Worm (Caenorhabditis elegans): ENCODE measurements around the gene clec-179.

The clec-179 gene

ce11 chrIV:7230198-7230597, 45.7 kb upstream of the clec-179 start, which contains the start of gene cap-1 (continued):
- no peak for TF ChIP-seq aptf-2 (GFP tag; conservative IDR thresholded peaks at IDR 0.05)
- TF ChIP-seq F57A8.1 (GFP tag; optimal IDR thresholded peaks at IDR 0.05) = no peak
- no peak for TF ChIP-seq F52B5.7 (tag; optimal IDR thresholded peaks at IDR 0.05)
- no peak for TF ChIP-seq aptf-3 (GFP tag; IDR thresholded peaks at IDR 0.05)
- TF ChIP-seq nhr-27 (tag; optimal IDR thresholded peaks at IDR 0.05) = no peak
- peak; percentile 3 for TF ChIP-seq lin-40 (tag; optimal IDR thresholded peaks at IDR 0.05)
- TF ChIP-seq hmg-20 (GFP tag; IDR thresholded peaks at IDR 0.05) = no peak
- no peak for TF ChIP-seq sdz-38 (tag; optimal IDR thresholded peaks at IDR 0.05)
- no peak for TF ChIP-seq lsy-27 (tag; optimal IDR thresholded peaks at IDR 0.05; ENCODE audit: borderline replicate concordance, insufficient read depth)
- TF ChIP-seq snpc-4 (GFP tag; optimal IDR thresholded peaks at IDR 0.05) = peak; percentile 43
- TF ChIP-seq snpc-4 (tag; optimal IDR thresholded peaks at IDR 0.05) = peak; percentile 22 to 72 (median 58)
- no peak for TF ChIP-seq hlh-26 (GFP tag; conservative IDR thresholded peaks at IDR 0.05)
- TF ChIP-seq tbx-9 (tag; optimal IDR thresholded peaks at IDR 0.05; ENCODE audit: borderline replicate concordance) = no peak
- no peak for TF ChIP-seq mel-28 (tag; optimal IDR thresholded peaks at IDR 0.05; ENCODE audit: borderline replicate concordance)
- no peak for TF ChIP-seq let-526 (GFP tag; IDR thresholded peaks at IDR 0.05)
- no peak for TF ChIP-seq bed-1 (GFP tag; IDR thresholded peaks at IDR 0.05)
- no peak for TF ChIP-seq D2030.7 (GFP tag; IDR thresholded peaks at IDR 0.05)
- no peak for TF ChIP-seq Y67H2A.10 (GFP tag; conservative IDR thresholded peaks at IDR 0.05)
- no peak for TF ChIP-seq pha-4 (tag; optimal IDR thresholded peaks at IDR 0.05)
- peak; percentile 52 for TF ChIP-seq snpc-3.4 (tag; optimal IDR thresholded peaks at IDR 0.05)
- TF ChIP-seq Y53F4B.3 (GFP tag; IDR thresholded peaks at IDR 0.05) = no peak
- TF ChIP-seq ztf-6 (GFP tag; IDR thresholded peaks at IDR 0.05) = no peak
- TF ChIP-seq Y53G8AR.9 (GFP tag; conservative IDR thresholded peaks at IDR 0.05) = no peak
- peak; percentile 38; the same call in 1 of the 2 replicates for TF ChIP-seq attf-3 (GFP tag; conservative IDR thresholded peaks at IDR 0.05)
- no peak for TF ChIP-seq B0019.2 (GFP tag; conservative IDR thresholded peaks at IDR 0.05)
- TF ChIP-seq rpc-1 (optimal IDR thresholded peaks at IDR 0.05) = no peak
- TF ChIP-seq rpc-1 (tag; optimal IDR thresholded peaks at IDR 0.05) = no peak
- TF ChIP-seq unc-62 (GFP tag; optimal IDR thresholded peaks at IDR 0.05) = no peak
- no peak for TF ChIP-seq sea-2 (GFP tag; IDR thresholded peaks at IDR 0.05)
- peak; percentile 14 for TF ChIP-seq ZK185.1 (tag; optimal IDR thresholded peaks at IDR 0.05; ENCODE audit: poor library complexity, severe bottlenecking)
- no peak for TF ChIP-seq ets-4 (GFP tag; optimal IDR thresholded peaks at IDR 0.05)
- TF ChIP-seq cebp-1 (GFP tag; IDR thresholded peaks at IDR 0.05) = no peak
- peak; percentile 22 for TF ChIP-seq cebp-1 (tag; optimal IDR thresholded peaks at IDR 0.05)
- no peak for TF ChIP-seq snpc-1.1 (tag; optimal IDR thresholded peaks at IDR 0.05; ENCODE audit: insufficient read depth)
- TF ChIP-seq zfh-2 (GFP tag; conservative IDR thresholded peaks at IDR 0.05) = no peak
- TF ChIP-seq attf-6 (GFP tag; IDR thresholded peaks at IDR 0.05) = no peak
- TF ChIP-seq rec-8 (tag; optimal IDR thresholded peaks at IDR 0.05) = no peak
- TF ChIP-seq madf-10 (tag; optimal IDR thresholded peaks at IDR 0.05) = peak; percentile 8
- TF ChIP-seq hrde-1 (tag; optimal IDR thresholded peaks at IDR 0.05; ENCODE audit: borderline replicate concordance) = no peak
- no peak for TF ChIP-seq T07F8.4 (tag; optimal IDR thresholded peaks at IDR 0.05)
- TF ChIP-seq nhr-179 (tag; optimal IDR thresholded peaks at IDR 0.05) = no peak
- peak; percentile 67 for TF ChIP-seq dox-1 (GFP tag; IDR thresholded peaks at IDR 0.05)
- peak; percentile 0 for TF ChIP-seq K12H6.12 (tag; optimal IDR thresholded peaks at IDR 0.05)
- no peak for TF ChIP-seq zim-3 (tag; optimal IDR thresholded peaks at IDR 0.05)
- no peak for TF ChIP-seq B0336.3 (GFP tag; IDR thresholded peaks at IDR 0.05)
- no peak for TF ChIP-seq nfya-1 (tag; optimal IDR thresholded peaks at IDR 0.05; ENCODE audit: borderline replicate concordance, insufficient read depth)
- TF ChIP-seq lin-54 (GFP tag; optimal IDR thresholded peaks at IDR 0.05) = peak; percentile 36
- no peak for TF ChIP-seq chd-7 (tag; optimal IDR thresholded peaks at IDR 0.05)
